Fruit fly (Drosophila melanogaster) whole organism, embryonic: ENCODE results near the gene TotA.

Source experiments
- BEAF-32 ChIP-seq: fragments of 200-800 bp; sonication (Bioruptor generic); optimal IDR thresholded peaks from 3 replicates; lab custom pipeline; 2017; ENCODE audit warnings: missing biosample characterization, missing genetic modification characterization, mild to moderate bottlenecking, moderate library complexity, missing genetic modification reagents
- CG10267 ChIP-seq: fragments of 200-800 bp; sonication (Bioruptor generic); optimal IDR thresholded peaks from 2 replicates; lab custom pipeline; 2018; ENCODE audit warnings: missing biosample characterization, mild to moderate bottlenecking, missing genetic modification characterization, moderate library complexity
- CG10274 ChIP-seq: fragments of 200-800 bp; sonication (Bioruptor generic); optimal IDR thresholded peaks from 3 replicates; lab custom pipeline; 2017; ENCODE audit warnings: missing biosample characterization, mild to moderate bottlenecking, missing genetic modification characterization
- CG11696 ChIP-seq: fragments of 200-800 bp; sonication (Bioruptor generic); IDR thresholded peaks from 2 replicates; pipeline ENCODE4 v1.3.6; 2022; ENCODE audit warnings: missing biosample characterization, missing genetic modification characterization
- CG11723 ChIP-seq: fragments of 200-800 bp; sonication (Bioruptor generic); optimal IDR thresholded peaks from 2 replicates; lab custom pipeline; 2017; ENCODE audit warnings: missing biosample characterization, mild to moderate bottlenecking, missing genetic modification characterization
- CG12659 ChIP-seq: fragments of 200-800 bp; sonication (Bioruptor generic); optimal IDR thresholded peaks from 3 replicates; lab custom pipeline; 2017; ENCODE audit warnings: mild to moderate bottlenecking, missing biosample characterization, missing genetic modification reagents, missing genetic modification characterization
- CG12744 ChIP-seq: fragments of 200-800 bp; sonication (Bioruptor generic); optimal IDR thresholded peaks from 2 replicates; lab custom pipeline; 2016; ENCODE audit warnings: missing biosample characterization, missing genetic modification characterization
- CG13624 ChIP-seq: fragments of 200-800 bp; sonication (Bioruptor generic); optimal IDR thresholded peaks from 2 replicates; lab custom pipeline; 2016; ENCODE audit warnings: missing biosample characterization, missing genetic modification characterization
- CG17186 ChIP-seq: fragments of 200-800 bp; sonication (Bioruptor generic); optimal IDR thresholded peaks from 3 replicates; lab custom pipeline; 2017; ENCODE audit warnings: missing biosample characterization, missing genetic modification reagents, missing genetic modification characterization
- CG17802 ChIP-seq: fragments of 200-800 bp; sonication (Bioruptor generic); optimal IDR thresholded peaks from 2 replicates; lab custom pipeline; 2018; ENCODE audit warnings: missing biosample characterization, mild to moderate bottlenecking, missing genetic modification characterization, moderate library complexity
- CG17829 ChIP-seq: fragments of 200-800 bp; optimal IDR thresholded peaks from 2 replicates; lab custom pipeline; 2019; ENCODE audit warnings: missing biosample characterization, mild to moderate bottlenecking, missing genetic modification characterization, moderate library complexity
- CG2116 ChIP-seq: fragments of 200-800 bp; sonication (Bioruptor generic); optimal IDR thresholded peaks from 3 replicates; lab custom pipeline; 2018; ENCODE audit warnings: missing biosample characterization, mild to moderate bottlenecking, missing genetic modification characterization
- CG30020 ChIP-seq: fragments of 200-800 bp; optimal IDR thresholded peaks from 2 replicates; lab custom pipeline; 2019; ENCODE audit warnings: missing biosample characterization, mild to moderate bottlenecking, missing genetic modification characterization, moderate library complexity
- CG6254 ChIP-seq: fragments of 200-800 bp; sonication (Bioruptor generic); optimal IDR thresholded peaks from 3 replicates; lab custom pipeline; 2017; ENCODE audit warnings: mild to moderate bottlenecking, missing biosample characterization, missing genetic modification reagents, missing genetic modification characterization
- CG6765 ChIP-seq: fragments of 200-800 bp; sonication (Bioruptor generic); optimal IDR thresholded peaks from 3 replicates; lab custom pipeline; 2017; ENCODE audit warnings: missing biosample characterization, mild to moderate bottlenecking, missing genetic modification characterization
- CG6791 ChIP-seq: fragments of 200-800 bp; sonication (Bioruptor generic); IDR thresholded peaks from 3 replicates; pipeline ENCODE4 v1.3.6; 2022; ENCODE audit warnings: missing biosample characterization, missing genetic modification characterization; ENCODE audit not compliant: partially characterized antibody
- CG8924 ChIP-seq: fragments of 200-800 bp; optimal IDR thresholded peaks from 3 replicates; lab custom pipeline; 2019; ENCODE audit warnings: missing biosample characterization, mild to moderate bottlenecking, missing genetic modification characterization, moderate library complexity
- Dp ChIP-seq: fragments of 200-800 bp; sonication (Bioruptor generic); optimal IDR thresholded peaks from 2 replicates; lab custom pipeline; 2018; ENCODE audit warnings: missing biosample characterization, mild to moderate bottlenecking, missing genetic modification characterization, moderate library complexity
- Ets65A ChIP-seq: fragments of 200-800 bp; sonication (Bioruptor generic); peaks from one replicate; lab custom pipeline; 2016; ENCODE audit warnings: missing biosample characterization, missing genetic modification characterization
- Ets97D ChIP-seq: fragments of 200-800 bp; sonication (Bioruptor generic); optimal IDR thresholded peaks from 3 replicates; lab custom pipeline; 2016; ENCODE audit warnings: missing biosample characterization, missing genetic modification characterization
- HLH4C ChIP-seq: fragments of 200-800 bp; sonication (Bioruptor generic); IDR thresholded peaks from 3 replicates; pipeline ENCODE4 v1.3.6; 2022; ENCODE audit warnings: missing biosample characterization, missing genetic modification characterization; ENCODE audit not compliant: partially characterized antibody
- Kr ChIP-seq: fragments of 200-800 bp; sonication (Bioruptor generic); optimal IDR thresholded peaks from 2 replicates; lab custom pipeline; 2017; ENCODE audit warnings: missing biosample characterization, mild to moderate bottlenecking, missing genetic modification characterization
- MBD-R2 ChIP-seq: fragments of 200-800 bp; sonication (Bioruptor generic); IDR thresholded peaks from 2 replicates; pipeline ENCODE4 v1.3.6; 2022; ENCODE audit warnings: missing biosample characterization, missing genetic modification characterization
- Med ChIP-seq: fragments of 200-800 bp; sonication (Bioruptor generic); peaks from one replicate; lab custom pipeline; 2016; ENCODE audit warnings: missing biosample characterization, missing genetic modification characterization, mild to moderate bottlenecking, inconsistent platforms, moderate library complexity
- Poxn ChIP-seq: fragments of 200-800 bp; sonication (Bioruptor generic); IDR thresholded peaks from 2 replicates; pipeline ENCODE4 v1.3.6; 2022; ENCODE audit warnings: missing biosample characterization, missing genetic modification characterization
- Side ChIP-seq: fragments of 200-800 bp; sonication (Bioruptor generic); optimal IDR thresholded peaks from 2 replicates; lab custom pipeline; 2016; ENCODE audit warnings: missing biosample characterization, missing genetic modification characterization
- Sry-δ ChIP-seq: fragments of 200-800 bp; sonication (Bioruptor generic); optimal IDR thresholded peaks from 2 replicates; lab custom pipeline; 2016; ENCODE audit warnings: missing biosample characterization, missing genetic modification characterization
- Xrp1 ChIP-seq: fragments of 200-800 bp; sonication (Bioruptor generic); IDR thresholded peaks from 2 replicates; pipeline ENCODE4 v1.3.6; 2022; ENCODE audit warnings: missing biosample characterization, missing genetic modification characterization
- ara ChIP-seq: fragments of 200-800 bp; sonication (Bioruptor generic); IDR thresholded peaks from 2 replicates; pipeline ENCODE4 v1.3.6; 2022; ENCODE audit warnings: missing biosample characterization, missing genetic modification characterization
- ase ChIP-seq: fragments of 200-800 bp; sonication (Bioruptor generic); IDR thresholded peaks from 3 replicates; pipeline ENCODE4 v1.3.6; 2022; ENCODE audit warnings: missing biosample characterization, missing genetic modification characterization
- bab2 ChIP-seq: fragments of 200-800 bp; sonication (Bioruptor generic); optimal IDR thresholded peaks from 2 replicates; lab custom pipeline; 2016; ENCODE audit warnings: missing biosample characterization, missing genetic modification characterization
- corto ChIP-seq: fragments of 200-800 bp; sonication (Bioruptor generic); optimal IDR thresholded peaks from 2 replicates; lab custom pipeline; 2016; ENCODE audit warnings: missing biosample characterization, mild to moderate bottlenecking, missing genetic modification characterization, moderate library complexity
- crol ChIP-seq: fragments of 200-800 bp; sonication (Bioruptor generic); IDR thresholded peaks from 2 replicates; pipeline ENCODE4 v1.3.6; 2022; ENCODE audit warnings: missing biosample characterization, missing genetic modification characterization
- dpn ChIP-seq, 2 experiments: fragments of 200-800 bp; sonication (Bioruptor generic); optimal IDR thresholded peaks; 3 replicates each; lab custom pipeline; 2016; ENCODE audit warnings: missing biosample characterization in 2 of 2, missing genetic modification characterization in 2 of 2
- ems ChIP-seq: fragments of 200-800 bp; sonication (Bioruptor generic); optimal IDR thresholded peaks from 3 replicates; lab custom pipeline; 2016; ENCODE audit warnings: missing biosample characterization, missing genetic modification characterization
- gem ChIP-seq: fragments of 200-800 bp; sonication (Bioruptor generic); optimal IDR thresholded peaks from 2 replicates; lab custom pipeline; 2019; ENCODE audit warnings: missing biosample characterization, mild to moderate bottlenecking, missing genetic modification characterization, moderate library complexity
- gsb-n ChIP-seq: fragments of 200-800 bp; sonication (Bioruptor generic); optimal IDR thresholded peaks from 3 replicates; lab custom pipeline; 2018; ENCODE audit warnings: missing biosample characterization, mild to moderate bottlenecking, missing genetic modification characterization
- gt ChIP-seq: fragments of 200-800 bp; sonication (Bioruptor generic); IDR thresholded peaks from 2 replicates; pipeline ENCODE4 v1.3.6; 2022; ENCODE audit warnings: missing biosample characterization, missing genetic modification characterization
- klu ChIP-seq: fragments of 200-800 bp; sonication (Bioruptor generic); IDR thresholded peaks from 2 replicates; pipeline ENCODE4 v1.3.6; 2022; ENCODE audit warnings: missing biosample characterization, missing genetic modification characterization
- lab ChIP-seq: fragments of 200-800 bp; sonication (Bioruptor generic); optimal IDR thresholded peaks from 3 replicates; lab custom pipeline; 2017; ENCODE audit warnings: missing biosample characterization, missing genetic modification characterization, mild to moderate bottlenecking, moderate library complexity, missing genetic modification reagents
- mirr ChIP-seq: fragments of 200-800 bp; sonication (Bioruptor generic); optimal IDR thresholded peaks from 3 replicates; lab custom pipeline; 2018; ENCODE audit warnings: missing biosample characterization, mild to moderate bottlenecking, missing genetic modification characterization
- nmo ChIP-seq: fragments of 200-800 bp; sonication (Bioruptor generic); optimal IDR thresholded peaks from 2 replicates; lab custom pipeline; 2018; ENCODE audit warnings: missing biosample characterization, mild to moderate bottlenecking, missing genetic modification characterization, moderate library complexity
- pzg ChIP-seq: fragments of 200-800 bp; sonication (Bioruptor generic); optimal IDR thresholded peaks from 3 replicates; lab custom pipeline; 2018; ENCODE audit warnings: missing biosample characterization, mild to moderate bottlenecking, missing genetic modification characterization, moderate library complexity
- row ChIP-seq: fragments of 200-800 bp; sonication (Bioruptor generic); IDR thresholded peaks from 3 replicates; pipeline ENCODE4 v1.3.6; 2022; ENCODE audit warnings: missing biosample characterization, missing genetic modification characterization
- sens ChIP-seq: fragments of 200-800 bp; sonication (Bioruptor generic); peaks from one replicate; lab custom pipeline; 2016; ENCODE audit warnings: missing biosample characterization, missing genetic modification characterization
- slp2 ChIP-seq: fragments of 200-800 bp; sonication (Bioruptor generic); optimal IDR thresholded peaks from 2 replicates; lab custom pipeline; 2016; ENCODE audit warnings: missing biosample characterization, missing genetic modification characterization
- ssp ChIP-seq: fragments of 200-800 bp; sonication (Bioruptor generic); IDR thresholded peaks from 2 replicates; pipeline ENCODE4 v1.3.6; 2022; ENCODE audit warnings: missing biosample characterization, missing genetic modification characterization
- stwl ChIP-seq: fragments of 200-800 bp; sonication (Bioruptor generic); optimal IDR thresholded peaks from 3 replicates; lab custom pipeline; 2018; ENCODE audit warnings: missing biosample characterization, mild to moderate bottlenecking, missing genetic modification characterization, moderate library complexity
- trem ChIP-seq: fragments of 200-800 bp; optimal IDR thresholded peaks from 3 replicates; lab custom pipeline; 2019; ENCODE audit warnings: missing biosample characterization, mild to moderate bottlenecking, missing genetic modification characterization, moderate library complexity
- wdn ChIP-seq: fragments of 200-800 bp; sonication (Bioruptor generic); IDR thresholded peaks from 2 replicates; pipeline ENCODE4 v1.3.6; 2022; ENCODE audit warnings: missing biosample characterization, missing genetic modification characterization
- zen ChIP-seq: fragments of 200-800 bp; sonication (Bioruptor generic); optimal IDR thresholded peaks from 3 replicates; lab custom pipeline; 2018; ENCODE audit warnings: missing biosample characterization, mild to moderate bottlenecking, missing genetic modification characterization, moderate library complexity

The TotA gene

DNA sequence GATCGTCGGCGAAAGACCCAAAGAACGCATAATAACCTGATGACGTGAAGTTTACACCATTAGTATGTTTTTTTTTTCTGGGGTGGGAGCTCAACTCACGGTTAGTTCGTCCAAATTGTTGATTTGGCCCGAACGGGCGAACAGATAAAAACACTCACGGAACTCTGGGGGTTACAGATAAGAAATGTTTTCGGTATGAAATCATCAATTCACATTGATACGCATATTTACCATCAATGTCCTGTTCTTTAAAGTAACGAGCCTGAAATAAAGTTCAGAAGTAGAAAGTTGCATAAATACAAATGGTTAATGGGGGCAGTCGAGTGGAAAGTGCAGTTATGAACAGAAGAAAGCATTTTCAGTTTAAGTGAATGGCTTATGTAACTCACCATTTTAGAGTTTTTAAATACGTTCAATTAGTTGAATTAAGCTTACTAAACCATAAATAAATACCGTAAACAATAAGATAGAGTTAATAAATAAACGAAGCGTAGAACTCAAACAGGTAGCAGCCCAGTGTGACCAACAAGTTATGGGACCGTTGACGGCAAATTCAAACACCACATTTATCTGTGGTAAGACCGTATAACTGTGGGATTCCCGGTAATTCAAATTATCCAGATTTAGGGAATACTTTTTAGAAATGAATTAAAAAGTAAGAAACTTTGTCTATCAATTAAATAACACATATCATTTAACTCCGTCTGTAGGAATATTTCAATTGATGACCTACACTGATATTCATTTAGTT is 47.0 kb upstream of the TotA start, which contains the start of gene CG17272 (continued):
- TF ChIP-seq CG12659 (peak; percentile 14), row (GFP tag; lab: Robert Waterston, UW) (peak; percentile 48; the same call in 1 of the 3 replicates), BEAF-32 (GFP tag; lab: Kevin White, UChicago) (peak; percentile 19), sens (GFP tag; lab: Kevin White, UChicago) (peak; percentile 92), HLH4C (no peak), wdn (GFP tag; lab: Robert Waterston, UW) (no peak), zen (tag; lab: Kevin White, UChicago) (peak; percentile 35), CG17802 (no peak), CG13624 (GFP tag; lab: Kevin White, UChicago) (peak; percentile 17), Sry-δ (GFP tag; lab: Kevin White, UChicago) (peak; percentile 4), MBD-R2 (GFP tag; lab: Robert Waterston, UW) (peak; percentile 49), Dp (GFP tag; lab: Kevin White, UChicago) (peak; percentile 57), CG17829 (peak; percentile 9), CG17186 (GFP tag; lab: Kevin White, UChicago) (peak; percentile 22), CG6254 (GFP tag; lab: Kevin White, UChicago) (peak; percentile 63), dpn (GFP tag; optimal IDR thresholded peaks at IDR 0.05; lab: Kevin White, UChicago) (no peak), corto (no peak), stwl (tag; lab: Kevin White, UChicago) (peak; percentile 88), gt (GFP tag; lab: Robert Waterston, UW) (no peak), Kr (GFP tag; lab: Kevin White, UChicago) (no peak), pzg (GFP tag; lab: Kevin White, UChicago) (peak; percentile 58), Ets97D (peak; percentile 48), gem (peak; percentile 3), bab2 (GFP tag; lab: Kevin White, UChicago) (no peak), ara (GFP tag; lab: Robert Waterston, UW) (no peak), trem (tag; lab: Kevin White, UChicago) (peak; percentile 69), CG6791 (no peak), CG2116 (GFP tag; lab: Kevin White, UChicago) (peak; percentile 32), CG8924 (peak; percentile 13), CG10267 (peak; percentile 31), CG30020 (tag; lab: Kevin White, UChicago) (peak; percentile 18), gsb-n (no peak)

dm6 chr3R:20826929-20827328 is 43.9 kb upstream of the TotA start:
- TF ChIP-seq CG11723 (GFP tag; lab: Kevin White, UChicago): no peak
- 0 out of 3 replicates have a peak, but pooled peaks have one; percentile 14 for TF ChIP-seq ase
- no peak for TF ChIP-seq CG6765 (GFP tag; lab: Kevin White, UChicago)
- TF ChIP-seq bab2 (GFP tag; lab: Kevin White, UChicago): no peak
- TF ChIP-seq CG10274 (GFP tag; lab: Kevin White, UChicago): no peak
- TF ChIP-seq MBD-R2 (GFP tag; lab: Robert Waterston, UW): 0 out of 2 replicates have a peak, but pooled peaks have one; percentile 13
- no peak for TF ChIP-seq Poxn (GFP tag; lab: Robert Waterston, UW)
- peak; percentile 53 for TF ChIP-seq crol (GFP tag; lab: Robert Waterston, UW)
- TF ChIP-seq ems (GFP tag; lab: Kevin White, UChicago): no peak
- no peak for TF ChIP-seq Ets65A (GFP tag; lab: Kevin White, UChicago)
- peak; percentile 62 for TF ChIP-seq lab (GFP tag; lab: Kevin White, UChicago)
- peak; percentile 51 for TF ChIP-seq Med
- peak; percentile 46 for TF ChIP-seq mirr (GFP tag; lab: Kevin White, UChicago)
- no peak for TF ChIP-seq nmo
- TF ChIP-seq slp2 (GFP tag; lab: Kevin White, UChicago): no peak
- TF ChIP-seq CG12744 (GFP tag; lab: Kevin White, UChicago): no peak
- no peak for TF ChIP-seq ssp (GFP tag; lab: Robert Waterston, UW)
- TF ChIP-seq Side: no peak
- TF ChIP-seq klu (GFP tag; lab: Robert Waterston, UW): no peak
- TF ChIP-seq CG11696 (GFP tag; lab: Robert Waterston, UW): no peak
- no peak for TF ChIP-seq Xrp1 (GFP tag; lab: Robert Waterston, UW)
